Fruit fly (Drosophila melanogaster) whole organism, embryonic: Measurements from ENCODE around the gene CG43999.

Source experiments
- BEAF-32 ChIP-seq: fragments of 200-800 bp; sonication (Bioruptor generic); optimal IDR thresholded peaks from 3 replicates; lab custom pipeline; 2017; ENCODE audit warnings: missing biosample characterization, missing genetic modification characterization, mild to moderate bottlenecking, moderate library complexity, missing genetic modification reagents
- Blimp-1 ChIP-seq: fragments of 200-800 bp; sonication (Bioruptor generic); optimal IDR thresholded peaks from 3 replicates; lab custom pipeline; 2018; ENCODE audit warnings: missing biosample characterization, missing genetic modification characterization, mild to moderate bottlenecking, moderate library complexity, missing genetic modification reagents
- CG13123 ChIP-seq: fragments of 200-800 bp; sonication (Bioruptor generic); optimal IDR thresholded peaks from 2 replicates; lab custom pipeline; 2016; ENCODE audit warnings: missing biosample characterization, missing genetic modification characterization
- CG13894 ChIP-seq: fragments of 200-800 bp; sonication (Bioruptor generic); optimal IDR thresholded peaks from 3 replicates; lab custom pipeline; 2018; ENCODE audit warnings: missing biosample characterization, mild to moderate bottlenecking, missing genetic modification characterization, moderate library complexity
- CG14050 ChIP-seq: fragments of 200-800 bp; sonication (Bioruptor generic); IDR thresholded peaks from 3 replicates; pipeline ENCODE4 v1.3.6; 2022; ENCODE audit warnings: missing biosample characterization, missing genetic modification characterization
- CG15601 ChIP-seq: fragments of 200-800 bp; sonication (Bioruptor generic); optimal IDR thresholded peaks from 3 replicates; lab custom pipeline; 2019; ENCODE audit warnings: missing biosample characterization, mild to moderate bottlenecking, missing genetic modification characterization, moderate library complexity
- CG1792 ChIP-seq: fragments of 200-800 bp; sonication (Bioruptor generic); optimal IDR thresholded peaks from 2 replicates; lab custom pipeline; 2016; ENCODE audit warnings: missing biosample characterization, missing genetic modification characterization
- CG18599 ChIP-seq: fragments of 200-800 bp; sonication (Bioruptor generic); optimal IDR thresholded peaks from 3 replicates; lab custom pipeline; 2017; ENCODE audit warnings: missing biosample characterization, missing genetic modification characterization, mild to moderate bottlenecking, moderate library complexity, missing genetic modification reagents
- CG2120 ChIP-seq: fragments of 200-800 bp; sonication (Bioruptor generic); optimal IDR thresholded peaks from 3 replicates; lab custom pipeline; 2016; ENCODE audit warnings: missing biosample characterization, missing genetic modification characterization
- CG2129 ChIP-seq: fragments of 200-800 bp; sonication (Bioruptor generic); IDR thresholded peaks from 2 replicates; pipeline ENCODE4 v1.3.6; 2022; ENCODE audit warnings: missing biosample characterization, missing genetic modification characterization; ENCODE audit not compliant: partially characterized antibody
- CG2199 ChIP-seq: fragments of 200-800 bp; sonication (Bioruptor generic); IDR thresholded peaks from 3 replicates; pipeline ENCODE4 v1.3.6; 2022; ENCODE audit warnings: missing biosample characterization, missing genetic modification characterization
- CG2678 ChIP-seq: fragments of 200-800 bp; sonication (Bioruptor generic); optimal IDR thresholded peaks from 3 replicates; lab custom pipeline; 2019; ENCODE audit warnings: missing biosample characterization, mild to moderate bottlenecking, missing genetic modification characterization, moderate library complexity
- CG31441 ChIP-seq: fragments of 200-800 bp; sonication (Bioruptor generic); IDR thresholded peaks from 2 replicates; pipeline ENCODE4 v1.3.6; 2022; ENCODE audit warnings: missing biosample characterization, missing genetic modification characterization
- CG32532 ChIP-seq: fragments of 200-800 bp; sonication (Bioruptor generic); IDR thresholded peaks from 2 replicates; pipeline ENCODE4 v1.3.6; 2022; ENCODE audit warnings: missing biosample characterization, missing genetic modification characterization
- CG33213 ChIP-seq: fragments of 200-800 bp; sonication (Bioruptor generic); optimal IDR thresholded peaks from 3 replicates; lab custom pipeline; 2016; ENCODE audit warnings: missing biosample characterization, missing genetic modification characterization
- CG4424 ChIP-seq: fragments of 200-800 bp; sonication (Bioruptor generic); optimal IDR thresholded peaks from 3 replicates; lab custom pipeline; 2016; ENCODE audit warnings: missing biosample characterization, missing genetic modification characterization
- CG8388 ChIP-seq: fragments of 200-800 bp; sonication (Bioruptor generic); optimal IDR thresholded peaks from 2 replicates; lab custom pipeline; 2019; ENCODE audit warnings: missing biosample characterization, mild to moderate bottlenecking, missing genetic modification characterization, moderate library complexity
- CG9215 ChIP-seq: fragments of 200-800 bp; sonication (Bioruptor generic); IDR thresholded peaks from 2 replicates; pipeline ENCODE4 v1.3.6; 2022; ENCODE audit warnings: missing biosample characterization, missing genetic modification characterization
- Dfd ChIP-seq, 2 experiments: fragments of >200 bp; optimal IDR thresholded peaks; 2 replicates each; lab custom pipeline; 2017; ENCODE audit warnings: missing biosample characterization in 2 of 2, missing genetic modification characterization in 2 of 2
- Dll ChIP-seq: fragments of 200-800 bp; sonication (Bioruptor generic); IDR thresholded peaks from 4 replicates; pipeline ENCODE4 v1.3.6; 2022; ENCODE audit warnings: missing biosample characterization, missing genetic modification characterization; ENCODE audit not compliant: partially characterized antibody
- Dp ChIP-seq: fragments of 200-800 bp; sonication (Bioruptor generic); optimal IDR thresholded peaks from 2 replicates; lab custom pipeline; 2018; ENCODE audit warnings: missing biosample characterization, mild to moderate bottlenecking, missing genetic modification characterization, moderate library complexity
- Dref ChIP-seq: fragments of 200-800 bp; sonication (Bioruptor generic); IDR thresholded peaks from 2 replicates; pipeline ENCODE4 v1.3.6; 2022; ENCODE audit warnings: missing biosample characterization, missing genetic modification characterization
- ERR ChIP-seq: fragments of 200-800 bp; sonication (Bioruptor generic); optimal IDR thresholded peaks from 2 replicates; lab custom pipeline; 2016; ENCODE audit warnings: missing biosample characterization, missing genetic modification characterization
- Hsf ChIP-seq: fragments of 200-800 bp; sonication (Bioruptor generic); optimal IDR thresholded peaks from 3 replicates; lab custom pipeline; 2016; ENCODE audit warnings: missing biosample characterization, missing genetic modification characterization
- Mad ChIP-seq: fragments of 200-800 bp; sonication (Bioruptor generic); optimal IDR thresholded peaks from 2 replicates; lab custom pipeline; 2016; ENCODE audit warnings: missing biosample characterization, missing genetic modification characterization
- Mrtf ChIP-seq: fragments of 200-800 bp; sonication (Bioruptor generic); IDR thresholded peaks from 3 replicates; pipeline ENCODE4 v1.3.6; 2022; ENCODE audit warnings: missing biosample characterization, missing genetic modification characterization
- NC2α ChIP-seq: fragments of 200-800 bp; sonication (Bioruptor generic); optimal IDR thresholded peaks from 2 replicates; lab custom pipeline; 2016; ENCODE audit warnings: missing biosample characterization, missing genetic modification characterization
- Neu2 ChIP-seq: fragments of 200-800 bp; sonication (Bioruptor generic); optimal IDR thresholded peaks from 3 replicates; lab custom pipeline; 2016; ENCODE audit warnings: missing biosample characterization, missing genetic modification characterization, borderline replicate concordance
- Oli ChIP-seq: fragments of 200-800 bp; sonication (Bioruptor generic); optimal IDR thresholded peaks from 2 replicates; lab custom pipeline; 2018; ENCODE audit warnings: missing biosample characterization, mild to moderate bottlenecking, missing genetic modification characterization, moderate library complexity
- Side ChIP-seq: fragments of 200-800 bp; sonication (Bioruptor generic); optimal IDR thresholded peaks from 2 replicates; lab custom pipeline; 2016; ENCODE audit warnings: missing biosample characterization, missing genetic modification characterization
- Vsx1 ChIP-seq: fragments of 200-800 bp; sonication (Bioruptor generic); optimal IDR thresholded peaks from 2 replicates; lab custom pipeline; 2017; ENCODE audit warnings: missing biosample characterization, mild to moderate bottlenecking, missing genetic modification characterization, missing genetic modification reagents
- ab ChIP-seq: fragments of 200-800 bp; sonication (Bioruptor generic); optimal IDR thresholded peaks from 2 replicates; lab custom pipeline; 2016; ENCODE audit warnings: missing biosample characterization, missing genetic modification characterization
- az2 ChIP-seq: fragments of 200-800 bp; sonication (Bioruptor generic); optimal IDR thresholded peaks from 3 replicates; lab custom pipeline; 2016; ENCODE audit warnings: missing biosample characterization, missing genetic modification characterization
- bigmax ChIP-seq: fragments of 200-800 bp; sonication (Bioruptor generic); optimal IDR thresholded peaks from 2 replicates; lab custom pipeline; 2018; ENCODE audit warnings: missing biosample characterization, mild to moderate bottlenecking, missing genetic modification characterization
- dimm ChIP-seq: fragments of 200-800 bp; sonication (Bioruptor generic); IDR thresholded peaks from 2 replicates; pipeline ENCODE4 v1.3.6; 2022; ENCODE audit warnings: missing biosample characterization, missing genetic modification characterization
- dysf ChIP-seq: fragments of 200-800 bp; sonication (Bioruptor generic); IDR thresholded peaks from 3 replicates; pipeline ENCODE4 v1.3.6; 2022; ENCODE audit warnings: missing biosample characterization, missing genetic modification characterization
- eve ChIP-seq, 2 experiments: fragments of >200 bp; optimal IDR thresholded peaks; 2 replicates each; lab custom pipeline; 2017; ENCODE audit warnings: missing biosample characterization in 2 of 2, missing genetic modification characterization in 2 of 2
- fd102C ChIP-seq: fragments of 200-800 bp; sonication (Bioruptor generic); optimal IDR thresholded peaks from 2 replicates; lab custom pipeline; 2018; ENCODE audit warnings: missing biosample characterization, mild to moderate bottlenecking, missing genetic modification characterization, moderate library complexity
- fd64A ChIP-seq: fragments of 200-800 bp; sonication (Bioruptor generic); optimal IDR thresholded peaks from 3 replicates; lab custom pipeline; 2018; ENCODE audit warnings: missing biosample characterization, mild to moderate bottlenecking, missing genetic modification characterization
- gro ChIP-seq: fragments of 200-800 bp; sonication (Bioruptor generic); optimal IDR thresholded peaks from 2 replicates; lab custom pipeline; 2016; ENCODE audit warnings: missing biosample characterization, missing genetic modification characterization
- hth ChIP-seq: fragments of >200 bp; optimal IDR thresholded peaks from 2 replicates; lab custom pipeline; 2017; ENCODE audit warnings: inconsistent platforms
- nmo ChIP-seq: fragments of 200-800 bp; sonication (Bioruptor generic); optimal IDR thresholded peaks from 2 replicates; lab custom pipeline; 2018; ENCODE audit warnings: missing biosample characterization, mild to moderate bottlenecking, missing genetic modification characterization, moderate library complexity
- org-1 ChIP-seq: fragments of 200-800 bp; sonication (Bioruptor generic); optimal IDR thresholded peaks from 2 replicates; lab custom pipeline; 2017; ENCODE audit warnings: missing biosample characterization, missing genetic modification characterization
- pzg ChIP-seq: fragments of 200-800 bp; sonication (Bioruptor generic); optimal IDR thresholded peaks from 3 replicates; lab custom pipeline; 2018; ENCODE audit warnings: missing biosample characterization, mild to moderate bottlenecking, missing genetic modification characterization, moderate library complexity
- rib ChIP-seq: fragments of 200-800 bp; sonication (Bioruptor generic); IDR thresholded peaks from 2 replicates; pipeline ENCODE4 v1.3.6; 2022; ENCODE audit warnings: missing biosample characterization, missing genetic modification characterization
- stc ChIP-seq: fragments of 200-800 bp; sonication (Bioruptor generic); IDR thresholded peaks from 2 replicates; pipeline ENCODE4 v1.3.6; 2022; ENCODE audit warnings: missing biosample characterization, missing genetic modification characterization
- tgo ChIP-seq: fragments of 200-800 bp; sonication (Bioruptor generic); IDR thresholded peaks from 3 replicates; pipeline ENCODE4 v1.3.6; 2022; ENCODE audit warnings: missing biosample characterization, missing genetic modification characterization
- tio ChIP-seq: fragments of 200-800 bp; sonication (Bioruptor generic); optimal IDR thresholded peaks from 2 replicates; lab custom pipeline; 2017; ENCODE audit warnings: missing biosample characterization, missing genetic modification characterization, inconsistent platforms
- tna ChIP-seq: fragments of 200-800 bp; sonication (Bioruptor generic); IDR thresholded peaks from 2 replicates; pipeline ENCODE4 v1.3.6; 2022; ENCODE audit warnings: missing biosample characterization, missing genetic modification characterization; ENCODE audit not compliant: partially characterized antibody

Gene CG43999

DNA sequence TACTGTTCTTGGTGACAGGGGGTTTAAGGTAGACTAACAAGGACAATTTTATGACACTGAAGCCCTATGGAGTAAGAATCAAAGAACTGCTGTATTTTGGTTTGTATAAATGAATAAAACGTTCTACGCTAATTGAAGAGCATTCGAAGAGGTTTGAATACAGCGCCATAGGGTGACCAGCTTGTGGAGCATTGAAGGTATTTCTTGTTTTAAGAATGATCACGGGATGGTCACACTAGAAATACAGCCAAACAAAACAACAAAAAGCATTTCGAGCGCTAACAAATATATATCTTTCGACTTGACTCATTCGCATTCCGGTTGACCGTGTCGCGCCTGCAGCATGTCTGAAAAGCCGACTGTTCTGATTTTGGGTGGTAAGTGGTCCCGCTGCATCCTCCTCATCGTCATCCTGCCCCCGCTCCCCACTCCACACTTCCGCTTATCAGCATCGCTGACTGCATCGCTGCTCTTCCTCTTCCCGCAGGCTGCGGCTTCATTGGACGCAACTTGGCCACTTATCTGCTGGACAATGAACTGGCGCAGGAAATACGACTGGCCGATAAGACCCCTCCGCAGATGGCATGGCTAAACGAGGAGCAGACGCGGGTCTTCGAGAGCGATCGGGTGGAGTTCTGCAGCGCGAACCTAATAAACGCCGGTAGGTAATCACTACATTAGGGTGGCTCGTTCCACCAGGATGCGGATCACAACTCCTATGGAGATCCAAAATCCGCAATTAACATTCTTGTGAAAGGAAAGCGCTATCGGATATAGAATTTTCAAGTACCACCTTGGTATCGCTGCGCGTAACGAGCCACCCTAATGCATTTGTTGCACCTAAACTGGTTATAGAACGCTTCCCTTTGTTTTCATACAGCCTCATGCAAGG lies 5.1 kb upstream of the CG43999 start, which contains the start of gene CG5854 (continued):
- TF ChIP-seq tna (GFP tag; lab: Robert Waterston, UW) (no peak), CG13123 (GFP tag; lab: Kevin White, UChicago) (peak; percentile 54), Mad (GFP tag; lab: Kevin White, UChicago) (peak; percentile 68), CG2199 (GFP tag; lab: Robert Waterston, UW) (no peak), Hsf (GFP tag; lab: Kevin White, UChicago) (peak; percentile 78), CG14050 (peak; percentile 35; the same call in 1 of the 3 replicates), CG2678 (tag; lab: Kevin White, UChicago) (peak; percentile 76), Oli (tag; lab: Kevin White, UChicago) (peak; percentile 83), stc (peak; percentile 82), rib (GFP tag; lab: Robert Waterston, UW) (no peak), CG2120 (GFP tag; lab: Kevin White, UChicago) (peak; percentile 59), CG13894 (tag; lab: Kevin White, UChicago) (no peak), CG31441 (GFP tag; lab: Robert Waterston, UW) (peak; percentile 71), CG4424 (GFP tag; lab: Kevin White, UChicago) (peak; percentile 79), BEAF-32 (GFP tag; lab: Kevin White, UChicago) (peak; percentile 52), CG1792 (GFP tag; lab: Kevin White, UChicago) (peak; percentile 71), tgo (GFP tag; lab: Robert Waterston, UW) (peak; percentile 66), Dp (GFP tag; lab: Kevin White, UChicago) (peak; percentile 95), gro (GFP tag; lab: Kevin White, UChicago) (no peak), dimm (GFP tag; lab: Robert Waterston, UW) (peak; percentile 5; the same call in 1 of the 2 replicates), pzg (peak; percentile 81), fd64A (peak; percentile 53), CG9215 (GFP tag; lab: Robert Waterston, UW) (0 out of 2 replicates have a peak, but pooled peaks have one; percentile 12), eve (GFP tag; optimal IDR thresholded peaks at IDR 0.05; lab: Kevin White, UChicago) (no peak), CG18599 (GFP tag; lab: Kevin White, UChicago) (peak; percentile 86), Dref (GFP tag; lab: Robert Waterston, UW) (no peak), tio (GFP tag; lab: Kevin White, UChicago) (no peak), Side (GFP tag; lab: Kevin White, UChicago) (peak; percentile 73), Blimp-1 (peak; percentile 75), NC2α (GFP tag; lab: Kevin White, UChicago) (peak; percentile 68), nmo (GFP tag; lab: Kevin White, UChicago) (peak; percentile 55), CG32532 (peak; percentile 82), fd102C (GFP tag; lab: Kevin White, UChicago) (no peak), Dll (GFP tag; lab: Robert Waterston, UW) (peak; percentile 43; the same call in 1 of the 4 replicates), ERR (GFP tag; lab: Kevin White, UChicago) (peak; percentile 19), hth (lab: Kevin White, UChicago) (no peak), dysf (GFP tag; lab: Robert Waterston, UW) (peak; percentile 80), Dfd (GFP tag; optimal IDR thresholded peaks at IDR 0.05; lab: Kevin White, UChicago) (no peak), CG8388 (GFP tag; lab: Kevin White, UChicago) (peak; percentile 78), CG2129 (GFP tag; lab: Robert Waterston, UW) (no peak), org-1 (peak; percentile 73), CG15601 (tag; lab: Kevin White, UChicago) (peak; percentile 64), az2 (peak; percentile 81), Vsx1 (peak; percentile 62), CG33213 (GFP tag; lab: Kevin White, UChicago) (peak; percentile 56), bigmax (peak; percentile 93), ab (GFP tag; lab: Kevin White, UChicago) (peak; percentile 16), Mrtf (peak; percentile 39; the same call in 1 of the 3 replicates), Neu2 (no peak)
